Worm (Caenorhabditis elegans): Measurements from ENCODE around the gene Y54G2A.19.

DNA sequence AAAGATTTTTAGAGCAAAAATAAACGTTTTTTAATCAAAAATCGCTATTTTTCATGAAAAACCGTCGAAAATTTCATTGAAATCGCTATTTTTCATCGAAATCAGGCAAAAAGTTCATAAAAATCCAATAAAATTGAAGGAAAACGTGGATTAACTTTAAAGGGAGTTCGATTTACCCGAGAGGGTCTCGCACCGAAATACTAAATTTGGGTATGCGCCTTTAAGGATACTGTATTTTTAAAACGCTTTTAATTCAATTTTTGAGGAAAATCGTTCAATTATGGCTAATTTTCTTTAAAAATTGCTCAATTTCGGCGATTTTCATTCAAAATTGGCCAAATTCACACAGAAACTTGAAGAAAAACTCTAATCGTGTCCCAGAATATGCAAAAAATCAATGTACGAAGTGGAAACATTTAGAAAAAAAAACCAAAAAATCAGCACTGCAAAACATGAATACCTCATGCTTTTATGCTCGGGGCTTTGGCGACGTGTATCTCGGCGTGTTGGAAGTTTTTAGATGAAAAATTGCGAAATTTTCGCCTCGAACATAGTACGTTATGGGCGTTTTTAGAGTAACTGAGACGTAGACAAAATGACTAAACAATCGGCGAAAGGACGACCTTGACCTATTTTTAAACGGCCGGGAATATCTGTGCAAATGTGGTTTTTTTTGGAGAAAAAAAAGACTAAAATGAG lies 1.6 kb downstream of the Y54G2A.19 start:
- no peak for TF ChIP-seq him-1 (tag; optimal IDR thresholded peaks at IDR 0.05)
- no peak for TF ChIP-seq dao-5 (tag; optimal IDR thresholded peaks at IDR 0.05)

Data from whole organism, L4/young adult.